Worm (Caenorhabditis elegans): ENCODE data around the gene mdt-8.
A peak's percentile ranks its signal among the peaks of the same experiment; 100 is the strongest.

Gene mdt-8

ce11 chrII:11485200-11485599 is 48.4 kb downstream of the mdt-8 start, which contains the start of gene twk-5:
twk-5 (minus strand) TSS chrII:11485300.
- TF ChIP-seq tbx-11 (GFP tag; IDR thresholded peaks at IDR 0.05) = no peak
- TF ChIP-seq hmbx-1 (tag; optimal IDR thresholded peaks at IDR 0.05) = no peak
- no peak for TF ChIP-seq tbx-37 (GFP tag; conservative IDR thresholded peaks at IDR 0.05)
- no peak for TF ChIP-seq hnd-1 (tag; optimal IDR thresholded peaks at IDR 0.05)
- no peak for TF ChIP-seq aly-1 (tag; optimal IDR thresholded peaks at IDR 0.05)
- no peak for TF ChIP-seq flt-1 (GFP tag; IDR thresholded peaks at IDR 0.05)
- no peak for TF ChIP-seq B0310.2 (tag; optimal IDR thresholded peaks at IDR 0.05)
- no peak for TF ChIP-seq hmg-4 (GFP tag; optimal IDR thresholded peaks at IDR 0.05)

ce11 chrII:11484600-11484999 is 49.0 kb downstream of the mdt-8 start:
- TF ChIP-seq hmbx-1 (tag; optimal IDR thresholded peaks at IDR 0.05) (peak; percentile 89), sea-1 (GFP tag; conservative IDR thresholded peaks at IDR 0.05) (peak; percentile 97), F13C5.2 (tag; optimal IDR thresholded peaks at IDR 0.05) (peak; percentile 97), ceh-36 (tag; optimal IDR thresholded peaks at IDR 0.05) (peak; percentile 97), tbx-11 (GFP tag; IDR thresholded peaks at IDR 0.05) (peak; percentile 96), hnd-1 (tag; optimal IDR thresholded peaks at IDR 0.05) (peak; percentile 94), tra-4 (tag; optimal IDR thresholded peaks at IDR 0.05) (peak; percentile 93), ama-1 (optimal IDR thresholded peaks at IDR 0.05) (no peak), scrt-1 (GFP tag; IDR thresholded peaks at IDR 0.05) (peak; percentile 95), ceh-13 (GFP tag; optimal IDR thresholded peaks at IDR 0.05) (peak; percentile 93), hmg-4 (GFP tag; optimal IDR thresholded peaks at IDR 0.05) (peak; percentile 98), pes-1 (GFP tag; IDR thresholded peaks at IDR 0.05) (peak; percentile 97), aly-1 (tag; optimal IDR thresholded peaks at IDR 0.05) (peak; percentile 97), flt-1 (GFP tag; IDR thresholded peaks at IDR 0.05) (peak; percentile 97), B0310.2 (tag; optimal IDR thresholded peaks at IDR 0.05) (peak; percentile 97), tbx-37 (GFP tag; conservative IDR thresholded peaks at IDR 0.05) (peak; percentile 98), ets-7 (tag; optimal IDR thresholded peaks at IDR 0.05) (peak; percentile 89)

ce11 chrII:11479076-11479475 is 54.5 kb downstream of the mdt-8 start, which contains the start of gene W02B12.12:
W02B12.12 (minus strand) TSS chrII:11479176.
- TF ChIP-seq hmg-4 (GFP tag; optimal IDR thresholded peaks at IDR 0.05) (no peak), pes-1 (GFP tag; IDR thresholded peaks at IDR 0.05) (no peak), aly-1 (tag; optimal IDR thresholded peaks at IDR 0.05) (no peak), tbx-37 (GFP tag; conservative IDR thresholded peaks at IDR 0.05) (no peak), ceh-13 (GFP tag; optimal IDR thresholded peaks at IDR 0.05) (no peak), sea-1 (GFP tag; conservative IDR thresholded peaks at IDR 0.05) (no peak), ama-1 (optimal IDR thresholded peaks at IDR 0.05) (no peak), ets-7 (tag; optimal IDR thresholded peaks at IDR 0.05) (no peak), tra-4 (tag; optimal IDR thresholded peaks at IDR 0.05) (no peak), ceh-36 (tag; optimal IDR thresholded peaks at IDR 0.05) (no peak)

Data from whole organism, early embryonic.